Worm (Caenorhabditis elegans): ENCODE measurements around the gene Y71H2AM.14.

DNA sequence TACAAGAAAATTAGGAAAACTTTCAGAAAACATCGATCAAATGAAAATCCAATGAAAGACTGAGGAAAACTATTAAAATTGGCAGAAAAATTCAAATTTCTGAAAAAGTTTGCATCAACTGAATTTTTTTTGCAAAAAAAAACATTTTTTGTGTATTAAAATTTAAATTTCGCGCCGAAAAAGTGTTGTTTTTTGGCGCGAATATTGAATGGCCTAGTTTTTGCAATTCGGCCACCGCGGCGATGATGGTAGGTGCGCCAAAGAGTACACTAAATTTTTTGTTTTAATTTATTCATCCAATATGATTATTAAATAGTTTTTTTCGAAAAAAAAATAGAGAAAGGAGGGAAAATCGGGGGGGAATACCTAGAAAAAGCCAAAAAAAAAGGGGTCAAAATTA lies 22.6 kb upstream of the Y71H2AM.14 start:
- TF ChIP-seq fos-1 (tag; optimal IDR thresholded peaks at IDR 0.05) (no peak), egl-27 (tag; optimal IDR thresholded peaks at IDR 0.05) (no peak), nhr-10 (tag; optimal IDR thresholded peaks at IDR 0.05) (no peak), aly-2 (tag; optimal IDR thresholded peaks at IDR 0.05) (no peak), sma-3 (GFP tag; optimal IDR thresholded peaks at IDR 0.05) (no peak), elt-1 (tag; optimal IDR thresholded peaks at IDR 0.05) (no peak), unc-62 (GFP tag; optimal IDR thresholded peaks at IDR 0.05) (no peak), snpc-4 (tag; optimal IDR thresholded peaks at IDR 0.05) (no peak), ama-1 (optimal IDR thresholded peaks at IDR 0.05) (no peak), ZK546.5 (tag; optimal IDR thresholded peaks at IDR 0.05) (no peak), F13H6.1 (tag; optimal IDR thresholded peaks at IDR 0.05) (no peak), crh-2 (tag; optimal IDR thresholded peaks at IDR 0.05) (no peak)
